Fruit fly (Drosophila melanogaster) whole organism, embryonic: ENCODE data around the gene CG8159.
A peak's percentile ranks its signal among the peaks of the same experiment; 100 is the strongest.

ENCODE experiments used
- Atf-2 ChIP-seq: fragments of 200-800 bp; sonication (Bioruptor generic); optimal IDR thresholded peaks from 2 replicates; lab custom pipeline; 2016; ENCODE audit warnings: missing biosample characterization, missing genetic modification characterization
- CG10959 ChIP-seq: fragments of 200-800 bp; sonication (Bioruptor generic); IDR thresholded peaks from 2 replicates; pipeline ENCODE4 v1.3.6; 2022; ENCODE audit warnings: missing biosample characterization, missing genetic modification characterization
- CG11247 ChIP-seq: fragments of 200-800 bp; sonication (Bioruptor generic); IDR thresholded peaks from 2 replicates; pipeline ENCODE4 v1.3.6; 2022; ENCODE audit warnings: missing biosample characterization, missing genetic modification characterization
- CG12071 ChIP-seq: fragments of 200-800 bp; sonication (Bioruptor generic); optimal IDR thresholded peaks from 3 replicates; lab custom pipeline; 2018; ENCODE audit warnings: missing biosample characterization, mild to moderate bottlenecking, missing genetic modification characterization
- CG12391 ChIP-seq: fragments of 200-800 bp; sonication (Bioruptor generic); optimal IDR thresholded peaks from 3 replicates; lab custom pipeline; 2018; ENCODE audit warnings: missing biosample characterization, mild to moderate bottlenecking, missing genetic modification characterization, moderate library complexity
- CG14710 ChIP-seq: fragments of 200-800 bp; sonication (Bioruptor generic); optimal IDR thresholded peaks from 3 replicates; lab custom pipeline; 2019; ENCODE audit warnings: missing biosample characterization, mild to moderate bottlenecking, missing genetic modification characterization, moderate library complexity
- CG15073 ChIP-seq: fragments of 200-800 bp; sonication (Bioruptor generic); optimal IDR thresholded peaks from 2 replicates; lab custom pipeline; 2016; ENCODE audit warnings: missing biosample characterization, missing genetic modification characterization
- CG1603 ChIP-seq: fragments of 200-800 bp; sonication (Bioruptor generic); optimal IDR thresholded peaks from 2 replicates; lab custom pipeline; 2019; ENCODE audit warnings: missing biosample characterization, mild to moderate bottlenecking, missing genetic modification characterization, moderate library complexity
- CG1647 ChIP-seq: fragments of 200-800 bp; sonication (Bioruptor generic); optimal IDR thresholded peaks from 3 replicates; lab custom pipeline; 2016; ENCODE audit warnings: missing biosample characterization, missing genetic modification characterization
- CG16779 ChIP-seq: fragments of 200-800 bp; sonication (Bioruptor generic); IDR thresholded peaks from 2 replicates; pipeline ENCODE4 v1.3.6; 2022; ENCODE audit warnings: missing biosample characterization, missing genetic modification characterization
- CG16813 ChIP-seq: fragments of 200-800 bp; sonication (Bioruptor generic); IDR thresholded peaks from 3 replicates; pipeline ENCODE4 v1.3.6; 2022; ENCODE audit warnings: missing biosample characterization, missing genetic modification characterization; ENCODE audit not compliant: partially characterized antibody
- CG18476 ChIP-seq: fragments of 200-800 bp; sonication (Bioruptor generic); optimal IDR thresholded peaks from 2 replicates; lab custom pipeline; 2016; ENCODE audit warnings: missing biosample characterization, mild to moderate bottlenecking, missing genetic modification characterization
- CG2712 ChIP-seq: fragments of 200-800 bp; optimal IDR thresholded peaks from 3 replicates; lab custom pipeline; 2019; ENCODE audit warnings: missing biosample characterization, mild to moderate bottlenecking, missing genetic modification characterization, moderate library complexity
- CG3847 ChIP-seq: fragments of 200-800 bp; sonication (Bioruptor generic); IDR thresholded peaks from 2 replicates; pipeline ENCODE4 v1.3.6; 2022; ENCODE audit warnings: missing biosample characterization, missing genetic modification characterization
- CG4424 ChIP-seq: fragments of 200-800 bp; sonication (Bioruptor generic); optimal IDR thresholded peaks from 3 replicates; lab custom pipeline; 2016; ENCODE audit warnings: missing biosample characterization, missing genetic modification characterization
- CG7271 ChIP-seq: fragments of 200-800 bp; sonication (Bioruptor generic); optimal IDR thresholded peaks from 2 replicates; lab custom pipeline; 2018; ENCODE audit warnings: missing biosample characterization, mild to moderate bottlenecking, missing genetic modification characterization, moderate library complexity
- CG7357 ChIP-seq: fragments of 200-800 bp; sonication (Bioruptor generic); IDR thresholded peaks from 3 replicates; pipeline ENCODE4 v1.3.6; 2022; ENCODE audit warnings: missing biosample characterization, missing genetic modification characterization
- CG7745 ChIP-seq: fragments of 200-800 bp; sonication (Bioruptor generic); optimal IDR thresholded peaks from 2 replicates; lab custom pipeline; 2018; ENCODE audit warnings: missing biosample characterization, mild to moderate bottlenecking, missing genetic modification characterization, moderate library complexity
- CG9609 ChIP-seq: fragments of 200-800 bp; sonication (Bioruptor generic); optimal IDR thresholded peaks from 3 replicates; lab custom pipeline; 2016; ENCODE audit warnings: missing biosample characterization, missing genetic modification characterization
- CG9876 ChIP-seq: fragments of 200-800 bp; sonication (Bioruptor generic); optimal IDR thresholded peaks from 2 replicates; lab custom pipeline; 2016; ENCODE audit warnings: missing biosample characterization, missing genetic modification characterization
- CG9932 ChIP-seq: fragments of 200-800 bp; sonication (Bioruptor generic); IDR thresholded peaks from 2 replicates; pipeline ENCODE4 v1.3.6; 2022; ENCODE audit warnings: missing biosample characterization, missing genetic modification characterization
- Dek ChIP-seq: fragments of 200-800 bp; sonication (Bioruptor generic); optimal IDR thresholded peaks from 3 replicates; lab custom pipeline; 2019; ENCODE audit warnings: missing biosample characterization, mild to moderate bottlenecking, missing genetic modification characterization, moderate library complexity
- E2f1 ChIP-seq: fragments of 200-800 bp; sonication (Bioruptor generic); IDR thresholded peaks from 2 replicates; pipeline ENCODE4 v1.3.6; 2022; ENCODE audit warnings: missing biosample characterization, missing genetic modification characterization
- Fer3 ChIP-seq: fragments of 200-800 bp; sonication (Bioruptor generic); optimal IDR thresholded peaks from 2 replicates; lab custom pipeline; 2018; ENCODE audit warnings: missing biosample characterization, mild to moderate bottlenecking, missing genetic modification characterization, moderate library complexity
- HLH3B ChIP-seq: fragments of 200-800 bp; sonication (Bioruptor generic); IDR thresholded peaks from 2 replicates; pipeline ENCODE4 v1.3.6; 2022; ENCODE audit warnings: missing biosample characterization, missing genetic modification characterization
- Hey ChIP-seq: fragments of 200-800 bp; sonication (Bioruptor generic); optimal IDR thresholded peaks from 3 replicates; lab custom pipeline; 2018; ENCODE audit warnings: missing biosample characterization, mild to moderate bottlenecking, missing genetic modification characterization
- MBD-R2 ChIP-seq: fragments of 200-800 bp; sonication (Bioruptor generic); IDR thresholded peaks from 2 replicates; pipeline ENCODE4 v1.3.6; 2022; ENCODE audit warnings: missing biosample characterization, missing genetic modification characterization
- Nf-YA ChIP-seq: fragments of 200-800 bp; sonication (Bioruptor generic); IDR thresholded peaks from 2 replicates; pipeline ENCODE4 v1.3.6; 2022; ENCODE audit warnings: missing biosample characterization, missing genetic modification characterization
- Opbp ChIP-seq: fragments of 200-800 bp; sonication (Bioruptor generic); IDR thresholded peaks from 3 replicates; pipeline ENCODE4 v1.3.6; 2022; ENCODE audit warnings: missing biosample characterization, missing genetic modification characterization; ENCODE audit not compliant: partially characterized antibody
- Spps ChIP-seq: fragments of 200-800 bp; sonication (Bioruptor generic); optimal IDR thresholded peaks from 2 replicates; lab custom pipeline; 2018; ENCODE audit warnings: missing biosample characterization, mild to moderate bottlenecking, missing genetic modification characterization
- amos ChIP-seq: fragments of 200-800 bp; sonication (Bioruptor generic); IDR thresholded peaks from 2 replicates; pipeline ENCODE4 v1.3.6; 2022; ENCODE audit warnings: missing biosample characterization, missing genetic modification characterization; ENCODE audit not compliant: partially characterized antibody
- ap ChIP-seq: fragments of 200-800 bp; sonication (Bioruptor generic); IDR thresholded peaks from 2 replicates; pipeline ENCODE4 v1.3.6; 2022; ENCODE audit warnings: missing biosample characterization, missing genetic modification characterization
- br ChIP-seq: fragments of >200 bp; optimal IDR thresholded peaks from 2 replicates; lab custom pipeline; 2017
- chinmo ChIP-seq: fragments of 200-800 bp; sonication (Bioruptor generic); IDR thresholded peaks from 4 replicates; pipeline ENCODE4 v1.3.6; 2022; ENCODE audit warnings: missing biosample characterization, missing genetic modification characterization; ENCODE audit not compliant: partially characterized antibody
- crp ChIP-seq, 2 experiments: fragments of 200-800 bp; sonication (Bioruptor generic); optimal IDR thresholded peaks; 2 replicates in 1 of 2; 3 replicates in 1 of 2; lab custom pipeline; 2017; ENCODE audit warnings: missing biosample characterization in 2 of 2, missing genetic modification characterization in 2 of 2, mild to moderate bottlenecking in 1 of 2, moderate library complexity in 1 of 2
- dm ChIP-seq: fragments of 200-800 bp; sonication (Bioruptor generic); optimal IDR thresholded peaks from 3 replicates; lab custom pipeline; 2016; ENCODE audit warnings: missing biosample characterization, missing genetic modification characterization
- ems ChIP-seq: fragments of 200-800 bp; sonication (Bioruptor generic); optimal IDR thresholded peaks from 3 replicates; lab custom pipeline; 2016; ENCODE audit warnings: missing biosample characterization, missing genetic modification characterization
- h ChIP-seq: fragments of >200 bp; optimal IDR thresholded peaks from 2 replicates; lab custom pipeline; 2017
- hkb ChIP-seq, 2 experiments: fragments of 200-800 bp in 1 of 2; fragments of >200 bp in 1 of 2; sonication (Bioruptor generic) in 1 of 2; IDR thresholded peaks in 1 of 2; optimal IDR thresholded peaks in 1 of 2; 2 replicates each; pipeline versions ENCODE4 v1.3.6 to Lab custom; 2017 to 2022; ENCODE audit warnings: missing biosample characterization in 1 of 2, missing genetic modification characterization in 1 of 2
- jigr1 ChIP-seq: fragments of 200-800 bp; sonication (Bioruptor generic); IDR thresholded peaks from 3 replicates; pipeline ENCODE4 v1.3.6; 2022; ENCODE audit warnings: missing biosample characterization, missing genetic modification characterization
- jing ChIP-seq: fragments of 200-800 bp; sonication (Bioruptor generic); optimal IDR thresholded peaks from 2 replicates; lab custom pipeline; 2018; ENCODE audit warnings: missing biosample characterization, mild to moderate bottlenecking, missing genetic modification characterization
- klu ChIP-seq: fragments of 200-800 bp; sonication (Bioruptor generic); IDR thresholded peaks from 2 replicates; pipeline ENCODE4 v1.3.6; 2022; ENCODE audit warnings: missing biosample characterization, missing genetic modification characterization
- lbe ChIP-seq: fragments of 200-800 bp; sonication (Bioruptor generic); optimal IDR thresholded peaks from 2 replicates; lab custom pipeline; 2016; ENCODE audit warnings: missing biosample characterization, mild to moderate bottlenecking, missing genetic modification characterization
- mirr ChIP-seq: fragments of 200-800 bp; sonication (Bioruptor generic); optimal IDR thresholded peaks from 3 replicates; lab custom pipeline; 2018; ENCODE audit warnings: missing biosample characterization, mild to moderate bottlenecking, missing genetic modification characterization
- pfk ChIP-seq: fragments of 200-800 bp; sonication (Bioruptor generic); optimal IDR thresholded peaks from 2 replicates; lab custom pipeline; 2018; ENCODE audit warnings: missing biosample characterization, mild to moderate bottlenecking, missing genetic modification characterization, moderate library complexity
- run ChIP-seq: fragments of 200-800 bp; sonication (Bioruptor generic); optimal IDR thresholded peaks from 3 replicates; lab custom pipeline; 2018; ENCODE audit warnings: missing biosample characterization, mild to moderate bottlenecking, missing genetic modification characterization
- sens-2 ChIP-seq: fragments of 200-800 bp; sonication (Bioruptor generic); IDR thresholded peaks from 2 replicates; pipeline ENCODE4 v1.3.6; 2022; ENCODE audit warnings: missing biosample characterization, missing genetic modification characterization
- trh ChIP-seq: fragments of 200-800 bp; sonication (Bioruptor generic); optimal IDR thresholded peaks from 2 replicates; lab custom pipeline; 2016; ENCODE audit warnings: missing biosample characterization, missing genetic modification characterization
- tup ChIP-seq: fragments of 200-800 bp; sonication (Bioruptor generic); optimal IDR thresholded peaks from 2 replicates; lab custom pipeline; 2016; ENCODE audit warnings: missing biosample characterization, mild to moderate bottlenecking, missing genetic modification characterization, moderate library complexity
- usp ChIP-seq: fragments of >200 bp; optimal IDR thresholded peaks from 2 replicates; lab custom pipeline; 2017; ENCODE audit warnings: missing biosample characterization, missing genetic modification characterization
- zen ChIP-seq: fragments of 200-800 bp; sonication (Bioruptor generic); optimal IDR thresholded peaks from 3 replicates; lab custom pipeline; 2018; ENCODE audit warnings: missing biosample characterization, mild to moderate bottlenecking, missing genetic modification characterization, moderate library complexity

Gene CG8159

DNA sequence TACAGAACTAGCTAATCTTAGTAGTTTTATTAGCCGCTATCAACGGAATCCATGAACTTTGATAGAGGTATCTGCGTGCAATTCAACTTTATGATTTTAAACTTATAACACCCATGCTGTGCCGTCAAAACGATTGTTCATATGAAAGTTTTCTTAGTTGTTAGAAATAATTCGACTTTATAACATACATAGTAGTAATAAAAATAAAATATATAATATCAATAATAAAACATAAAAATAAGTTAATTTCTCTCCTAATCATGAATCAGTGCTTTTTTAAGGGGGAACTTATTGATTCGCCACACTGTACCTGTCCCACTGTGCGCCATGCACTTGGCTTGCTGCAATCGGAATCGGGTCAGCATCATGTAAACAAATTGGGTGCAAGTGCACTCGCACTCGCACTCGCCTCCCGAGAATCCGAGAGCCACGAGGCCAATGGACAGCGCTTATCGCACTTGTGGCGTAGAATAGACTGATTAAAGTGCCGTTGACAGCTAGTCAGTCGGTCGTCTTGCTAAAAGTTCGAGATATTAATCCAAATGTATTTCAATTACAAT is 14.7 kb upstream of the CG8159 start (continued):
- TF ChIP-seq mirr (GFP tag; lab: Kevin White, UChicago), result peak; percentile 48
- TF ChIP-seq sens-2 (GFP tag; lab: Robert Waterston, UW), result peak; percentile 60; the same call in 1 of the 2 replicates
- no peak for TF ChIP-seq h
- no peak for TF ChIP-seq crp (GFP tag; optimal IDR thresholded peaks at IDR 0.05; lab: Kevin White, UChicago)
- no peak for TF ChIP-seq Spps
- TF ChIP-seq CG12391 (tag; lab: Kevin White, UChicago), result peak; percentile 28
- TF ChIP-seq CG4424 (GFP tag; lab: Kevin White, UChicago), result no peak
- no peak for TF ChIP-seq CG7271 (tag; lab: Kevin White, UChicago)
- TF ChIP-seq usp (GFP tag; lab: Kevin White, UChicago), result no peak
- no peak for TF ChIP-seq klu (GFP tag; lab: Robert Waterston, UW)
- no peak for TF ChIP-seq Opbp (GFP tag; lab: Robert Waterston, UW)
- no peak for TF ChIP-seq Hey
- TF ChIP-seq run (tag; lab: Kevin White, UChicago), result no peak
- TF ChIP-seq MBD-R2, result no peak
- TF ChIP-seq dm (GFP tag; lab: Kevin White, UChicago), result no peak
- TF ChIP-seq jing (GFP tag; lab: Kevin White, UChicago), result no peak
- no peak for TF ChIP-seq CG1603 (tag; lab: Kevin White, UChicago)
- TF ChIP-seq CG14710 (tag; lab: Kevin White, UChicago), result no peak
- TF ChIP-seq jigr1 (GFP tag; lab: Robert Waterston, UW), result no peak
- no peak for TF ChIP-seq CG9876 (GFP tag; lab: Kevin White, UChicago)
- TF ChIP-seq HLH3B (GFP tag; lab: Robert Waterston, UW), result no peak
- TF ChIP-seq CG12071, result no peak
- 0 out of 2 replicates have a peak, but pooled peaks have one; percentile 15 for TF ChIP-seq CG3847 (GFP tag; lab: Robert Waterston, UW)
- no peak for TF ChIP-seq br (lab: Kevin White, UChicago)
- no peak for TF ChIP-seq ems (GFP tag; lab: Kevin White, UChicago)
- TF ChIP-seq CG9932 (GFP tag; lab: Robert Waterston, UW), result no peak
- no peak for TF ChIP-seq pfk (GFP tag; lab: Kevin White, UChicago)
- TF ChIP-seq lbe, result no peak
- no peak for TF ChIP-seq CG15073 (GFP tag; lab: Kevin White, UChicago)
- no peak for TF ChIP-seq CG7745 (tag; lab: Kevin White, UChicago)
- no peak for TF ChIP-seq zen (tag; lab: Kevin White, UChicago)
- TF ChIP-seq Fer3 (tag; lab: Kevin White, UChicago), result no peak
- TF ChIP-seq CG16813 (GFP tag; lab: Robert Waterston, UW), result no peak
- no peak for TF ChIP-seq Atf-2 (GFP tag; lab: Kevin White, UChicago)
- TF ChIP-seq CG1647, result no peak
- no peak for TF ChIP-seq CG11247
- TF ChIP-seq ap (GFP tag; lab: Robert Waterston, UW), result no peak
- no peak for TF ChIP-seq E2f1 (GFP tag; lab: Robert Waterston, UW)
- no peak for TF ChIP-seq CG18476 (GFP tag; lab: Kevin White, UChicago)
- TF ChIP-seq hkb (optimal IDR thresholded peaks at IDR 0.05; lab: Kevin White, UChicago), result no peak
- peak; percentile 52; the same call in 1 of the 2 replicates for TF ChIP-seq hkb (GFP tag; IDR thresholded peaks at IDR 0.05; lab: Robert Waterston, UW)
- no peak for TF ChIP-seq CG7357
- TF ChIP-seq amos (GFP tag; lab: Robert Waterston, UW), result no peak
- TF ChIP-seq CG10959 (GFP tag; lab: Robert Waterston, UW), result 0 out of 2 replicates have a peak, but pooled peaks have one; percentile 28
- TF ChIP-seq CG2712 (tag; lab: Kevin White, UChicago), result peak; percentile 8
- TF ChIP-seq Dek, result no peak
- TF ChIP-seq CG16779 (GFP tag; lab: Robert Waterston, UW), result no peak
- no peak for TF ChIP-seq Nf-YA (GFP tag; lab: Robert Waterston, UW)
- no peak for TF ChIP-seq CG9609
- no peak for TF ChIP-seq trh (GFP tag; lab: Kevin White, UChicago)
- 0 out of 4 replicates have a peak, but pooled peaks have one; percentile 35 for TF ChIP-seq chinmo (GFP tag; lab: Robert Waterston, UW)
- no peak for TF ChIP-seq tup
